Worm (Caenorhabditis elegans): Measurements from ENCODE around the gene sri-30.

DNA sequence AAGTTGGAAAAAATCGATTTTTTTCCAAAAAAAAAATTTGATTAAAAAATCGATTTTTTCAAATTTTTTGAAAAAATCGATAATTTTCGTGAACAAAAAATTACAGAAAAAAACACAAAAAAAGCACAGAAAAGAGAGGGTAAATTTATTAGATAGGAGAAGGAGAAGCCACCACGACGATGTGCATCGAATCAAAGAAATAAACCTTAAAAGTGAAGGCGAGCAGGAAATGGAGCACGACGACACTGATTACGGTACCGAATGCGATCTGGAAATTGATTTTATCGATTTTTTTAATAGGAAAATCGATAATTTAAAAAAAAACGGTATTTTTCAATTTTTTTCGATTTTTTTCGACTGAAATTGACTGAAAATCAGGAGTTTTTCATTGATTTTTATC is 19.1 kb downstream of the sri-30 start:
- TF ChIP-seq ZK546.5 (tag; optimal IDR thresholded peaks at IDR 0.05) (no peak), ztf-4 (tag; optimal IDR thresholded peaks at IDR 0.05) (no peak)

All from whole organism, L2 larva.